Fruit fly (Drosophila melanogaster) whole organism, prepupa: ENCODE measurements around the gene prd1.

ENCODE experiments used
- CG15336 ChIP-seq: fragments of 200-800 bp; sonication (Bioruptor generic); IDR thresholded peaks from 2 replicates; pipeline ENCODE4 v1.3.6; 2022; ENCODE audit warnings: missing biosample characterization, missing genetic modification characterization
- CG4318 ChIP-seq: fragments of 200-800 bp; sonication (Bioruptor generic); optimal IDR thresholded peaks from 3 replicates; lab custom pipeline; 2017; ENCODE audit warnings: missing biosample characterization, mild to moderate bottlenecking, missing genetic modification characterization
- Sox15 ChIP-seq: fragments of 200-800 bp; sonication (Bioruptor generic); optimal IDR thresholded peaks from 3 replicates; lab custom pipeline; 2016; ENCODE audit warnings: missing biosample characterization, missing genetic modification characterization
- eg ChIP-seq: fragments of 200-800 bp; sonication (Bioruptor generic); IDR thresholded peaks from 3 replicates; pipeline ENCODE4 v1.3.6; 2022; ENCODE audit warnings: missing biosample characterization, missing genetic modification characterization

DNA sequence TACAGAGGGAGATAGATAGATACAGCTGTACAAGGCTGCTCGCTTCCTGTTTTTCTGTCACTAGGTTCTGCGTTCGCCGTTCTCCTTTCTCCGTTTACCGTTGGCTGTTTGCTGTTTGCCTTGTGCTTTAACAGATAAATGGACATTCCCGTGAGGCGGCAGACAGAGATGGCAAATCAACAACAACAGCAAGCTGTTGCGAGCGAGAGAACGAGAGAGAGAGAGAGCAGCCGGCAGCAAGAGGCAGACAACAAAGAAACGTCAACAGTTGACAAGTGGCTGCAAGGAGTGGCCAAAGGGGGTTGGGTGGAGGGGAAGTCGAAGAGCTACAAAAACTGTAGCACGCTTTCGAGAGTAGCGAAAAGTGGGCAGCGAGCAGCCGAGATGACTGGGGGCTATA lies 46.6 kb upstream of the prd1 start:
- TF ChIP-seq CG15336 (GFP tag; lab: Robert Waterston, UW) (no peak), Sox15 (GFP tag; lab: Kevin White, UChicago) (no peak), CG4318 (no peak), eg (GFP tag; lab: Robert Waterston, UW) (0 out of 3 replicates have a peak, but pooled peaks have one; percentile 24)
